Fruit fly (Drosophila melanogaster): Measurements from ENCODE around the gene CG4849.

The CG4849 gene

dm6 chr3R:27922673-27923175, 40.5 kb upstream of the CG4849 start, which contains the start of gene RpL4 (continued):
- TF ChIP-seq CG1602 (GFP tag; optimal IDR thresholded peaks at IDR 0.05) (peak; percentile 39), prd (optimal IDR thresholded peaks at IDR 0.05) (no peak), prd (GFP tag; IDR thresholded peaks at IDR 0.05) (peak; percentile 48; the same call in 2 of the 3 replicates), vvl (GFP tag; IDR thresholded peaks at IDR 0.05) (peak; percentile 90), ash1 (GFP tag; optimal IDR thresholded peaks at IDR 0.05) (peak; percentile 64), HLH54F (GFP tag; optimal IDR thresholded peaks at IDR 0.05) (peak; percentile 75), CG2678 (tag; optimal IDR thresholded peaks at IDR 0.05) (peak; percentile 71), CG10979 (tag; optimal IDR thresholded peaks at IDR 0.05) (peak; percentile 57), CG1024 (GFP tag; IDR thresholded peaks at IDR 0.05) (peak; percentile 83), sim (GFP tag; IDR thresholded peaks at IDR 0.05) (peak; percentile 67; the same call in 1 of the 2 replicates), phol (tag; optimal IDR thresholded peaks at IDR 0.05) (peak; percentile 86), stc (GFP tag; IDR thresholded peaks at IDR 0.05) (peak; percentile 71), fd3F (GFP tag; optimal IDR thresholded peaks at IDR 0.05) (peak; percentile 81), CG7928 (GFP tag; optimal IDR thresholded peaks at IDR 0.05) (peak; percentile 56), CG16779 (GFP tag; IDR thresholded peaks at IDR 0.05) (peak; percentile 66; the same call in 1 of the 2 replicates), CG2889 (GFP tag; IDR thresholded peaks at IDR 0.05) (no peak), Dfd (GFP tag; optimal IDR thresholded peaks at IDR 0.05) (no peak), CG13775 (GFP tag; optimal IDR thresholded peaks at IDR 0.05) (peak; percentile 95), CG14710 (tag; optimal IDR thresholded peaks at IDR 0.05) (peak; percentile 76), CG8089 (GFP tag; optimal IDR thresholded peaks at IDR 0.05) (peak; percentile 78), caup (GFP tag; optimal IDR thresholded peaks at IDR 0.05; ENCODE audit: severe bottlenecking) (peak; percentile 96), CG10431 (GFP tag; optimal IDR thresholded peaks at IDR 0.05) (peak; percentile 93), CG11247 (GFP tag; IDR thresholded peaks at IDR 0.05) (peak; percentile 85), CrebB (tag; optimal IDR thresholded peaks at IDR 0.05) (peak; percentile 82), CG11504 (tag; optimal IDR thresholded peaks at IDR 0.05) (peak; percentile 71), Oli (tag; optimal IDR thresholded peaks at IDR 0.05) (peak; percentile 70), CG4730 (GFP tag; IDR thresholded peaks at IDR 0.05) (peak; percentile 57; the same call in 1 of the 2 replicates), Nf-YC (tag; optimal IDR thresholded peaks at IDR 0.05) (peak; percentile 38), MBD-R2 (GFP tag; IDR thresholded peaks at IDR 0.05) (peak; percentile 48; the same call in 1 of the 2 replicates), Jarid2 (GFP tag; optimal IDR thresholded peaks at IDR 0.05) (peak; percentile 50), CG7271 (tag; optimal IDR thresholded peaks at IDR 0.05) (peak; percentile 86), CG2116 (GFP tag; optimal IDR thresholded peaks at IDR 0.05) (peak; percentile 99), abd-A (tag; optimal IDR thresholded peaks at IDR 0.05) (no peak), CG12659 (GFP tag; optimal IDR thresholded peaks at IDR 0.05) (peak; percentile 93), eve (GFP tag; optimal IDR thresholded peaks at IDR 0.05) (no peak), CG11398 (GFP tag; optimal IDR thresholded peaks at IDR 0.05) (peak; percentile 81), ham (GFP tag; IDR thresholded peaks at IDR 0.05) (no peak), Fer1 (GFP tag; optimal IDR thresholded peaks at IDR 0.05) (peak; percentile 84), CG3163 (GFP tag; optimal IDR thresholded peaks at IDR 0.05) (peak; percentile 60), CG3407 (GFP tag; optimal IDR thresholded peaks at IDR 0.05) (peak; percentile 85), ttk (GFP tag; IDR thresholded peaks at IDR 0.05) (peak; percentile 70; the same call in 1 of the 2 replicates), mld (GFP tag; IDR thresholded peaks at IDR 0.05; ENCODE audit: partially characterized antibody) (0 out of 3 replicates have a peak, but pooled peaks have one; percentile 42), lab (GFP tag; optimal IDR thresholded peaks at IDR 0.05) (peak; percentile 93), org-1 (GFP tag; optimal IDR thresholded peaks at IDR 0.05) (peak; percentile 71), exex (tag; optimal IDR thresholded peaks at IDR 0.05) (peak; percentile 44), Doc3 (GFP tag; IDR thresholded peaks at IDR 0.05; ENCODE audit: partially characterized antibody) (no peak), CG17912 (GFP tag; optimal IDR thresholded peaks at IDR 0.05) (peak; percentile 96), Fer2 (tag; optimal IDR thresholded peaks at IDR 0.05) (peak; percentile 70), cg (GFP tag; optimal IDR thresholded peaks at IDR 0.05) (no peak), az2 (GFP tag; optimal IDR thresholded peaks at IDR 0.05) (peak; percentile 78)
